Worm (Caenorhabditis elegans) whole organism, mixed stage, embryonic: ENCODE measurements around the gene clec-182.
"Not testable (repeated sequence)": the region's sequence is repeated elsewhere in the genome, so short reads cannot be mapped to it uniquely, and the experiment has no call there.

Source experiments
- M03D4.4 ChIP-seq: sonication (generic microtip); optimal IDR thresholded peaks from 2 replicates; lab custom pipeline; 2017; ENCODE audit warnings: mild to moderate bottlenecking, missing genetic modification characterization, missing compliant biosample characterization
- bed-3 ChIP-seq: fragments of 200-800 bp; sonication (Bioruptor generic); optimal IDR thresholded peaks from 3 replicates; lab custom pipeline; 2018; ENCODE audit warnings: mild to moderate bottlenecking, missing genetic modification characterization, moderate library complexity, missing compliant biosample characterization
- blmp-1 ChIP-seq: fragments of 150-350 bp; optimal IDR thresholded peaks from 2 replicates; lab custom pipeline; 2014; ENCODE audit warnings: missing biosample characterization, missing genetic modification characterization
- ceh-39 ChIP-seq: fragments of 150-350 bp; optimal IDR thresholded peaks from 2 replicates; lab custom pipeline; 2014; ENCODE audit warnings: missing biosample characterization, missing genetic modification characterization
- ceh-43 ChIP-seq: fragments of 200-800 bp; sonication (Bioruptor generic); optimal IDR thresholded peaks from 2 replicates; lab custom pipeline; 2018; ENCODE audit warnings: mild to moderate bottlenecking, missing genetic modification characterization, moderate library complexity, missing compliant biosample characterization
- ceh-83 ChIP-seq: fragments of 200-800 bp; sonication (Bioruptor generic); optimal IDR thresholded peaks from 2 replicates; lab custom pipeline; 2018; ENCODE audit warnings: mild to moderate bottlenecking, missing genetic modification characterization, missing compliant biosample characterization
- ces-1 ChIP-seq: fragments of 150-350 bp; optimal IDR thresholded peaks from 2 replicates; lab custom pipeline; 2014; ENCODE audit warnings: missing biosample characterization, missing genetic modification reagents, missing genetic modification characterization
- cnd-1 ChIP-seq: fragments of 200-800 bp; sonication (Bioruptor generic); optimal IDR thresholded peaks from 2 replicates; lab custom pipeline; 2018; ENCODE audit warnings: mild to moderate bottlenecking, missing genetic modification characterization, missing compliant biosample characterization
- drap-1 ChIP-seq: fragments of 200-800 bp; sonication (Bioruptor generic); optimal IDR thresholded peaks from 3 replicates; lab custom pipeline; 2018; ENCODE audit warnings: mild to moderate bottlenecking, missing genetic modification characterization, missing compliant biosample characterization
- elt-1 ChIP-seq: sonication (generic microtip); optimal IDR thresholded peaks from 2 replicates; lab custom pipeline; 2017; ENCODE audit warnings: missing genetic modification characterization, mild to moderate bottlenecking, missing compliant biosample characterization, antibody characterized with exemption, moderate library complexity, borderline replicate concordance; ENCODE audit not compliant: insufficient read depth
- elt-3 ChIP-seq: fragments of 150-350 bp; optimal IDR thresholded peaks from 2 replicates; lab custom pipeline; 2014; ENCODE audit warnings: missing biosample characterization, missing genetic modification characterization
- ham-2 ChIP-seq: fragments of 200-800 bp; sonication (Bioruptor generic); optimal IDR thresholded peaks from 2 replicates; lab custom pipeline; 2018; ENCODE audit warnings: mild to moderate bottlenecking, missing genetic modification characterization, missing compliant biosample characterization
- hlh-1 ChIP-seq: fragments of 150-350 bp; optimal IDR thresholded peaks from 2 replicates; lab custom pipeline; 2014; ENCODE audit warnings: missing biosample characterization, missing genetic modification reagents, missing genetic modification characterization
- lin-13 ChIP-seq: fragments of 150-350 bp; optimal IDR thresholded peaks from 2 replicates; lab custom pipeline; 2014; ENCODE audit warnings: missing biosample characterization, missing genetic modification characterization
- lin-32 ChIP-seq: fragments of 200-800 bp; sonication (Bioruptor generic); optimal IDR thresholded peaks from 2 replicates; lab custom pipeline; 2018; ENCODE audit warnings: mild to moderate bottlenecking, missing genetic modification characterization, missing compliant biosample characterization
- lsy-2 ChIP-seq: fragments of 150-350 bp; optimal IDR thresholded peaks from 2 replicates; lab custom pipeline; 2014; ENCODE audit warnings: missing biosample characterization, missing genetic modification characterization
- mab-5 ChIP-seq: fragments of 150-350 bp; optimal IDR thresholded peaks from 2 replicates; lab custom pipeline; 2014; ENCODE audit warnings: missing biosample characterization, missing genetic modification characterization
- mep-1 ChIP-seq: fragments of 150-350 bp; optimal IDR thresholded peaks from 2 replicates; lab custom pipeline; 2017; ENCODE audit warnings: missing biosample characterization, missing genetic modification reagents, missing genetic modification characterization, inconsistent platforms
- mls-2 ChIP-seq: sonication (generic microtip); optimal IDR thresholded peaks from 2 replicates; lab custom pipeline; 2016; ENCODE audit warnings: mild to moderate bottlenecking, missing genetic modification characterization, moderate library complexity, missing compliant biosample characterization
- nhr-12 ChIP-seq: fragments of 150-350 bp; optimal IDR thresholded peaks from 2 replicates; lab custom pipeline; 2014; ENCODE audit warnings: missing biosample characterization, missing genetic modification characterization
- nhr-2 ChIP-seq: fragments of 150-350 bp; optimal IDR thresholded peaks from 2 replicates; lab custom pipeline; 2014; ENCODE audit warnings: missing biosample characterization, missing genetic modification characterization
- nhr-237 ChIP-seq: fragments of 150-350 bp; optimal IDR thresholded peaks from 2 replicates; lab custom pipeline; 2014; ENCODE audit warnings: missing biosample characterization, missing genetic modification characterization
- nhr-28 ChIP-seq: fragments of 150-350 bp; optimal IDR thresholded peaks from 2 replicates; lab custom pipeline; 2014; ENCODE audit warnings: missing biosample characterization, missing genetic modification characterization
- nhr-76 ChIP-seq: sonication (generic microtip); optimal IDR thresholded peaks from 2 replicates; lab custom pipeline; 2017; ENCODE audit warnings: missing biosample characterization, missing genetic modification characterization
- pha-4 ChIP-seq: fragments of 150-350 bp; optimal IDR thresholded peaks from 2 replicates; lab custom pipeline; 2018; ENCODE audit warnings: missing biosample characterization, missing genetic modification reagents, missing genetic modification characterization
- sem-2 ChIP-seq: fragments of 200-800 bp; sonication (Bioruptor generic); optimal IDR thresholded peaks from 2 replicates; lab custom pipeline; 2018; ENCODE audit warnings: mild to moderate bottlenecking, missing genetic modification characterization, missing compliant biosample characterization
- sptf-1 ChIP-seq: sonication (generic microtip); optimal IDR thresholded peaks from 2 replicates; lab custom pipeline; 2017; ENCODE audit warnings: mild to moderate bottlenecking, missing genetic modification characterization, moderate library complexity, missing compliant biosample characterization
- tbx-8 ChIP-seq: fragments of 200-800 bp; sonication (Bioruptor generic); optimal IDR thresholded peaks from 2 replicates; lab custom pipeline; 2018; ENCODE audit warnings: mild to moderate bottlenecking, missing genetic modification characterization, moderate library complexity, missing compliant biosample characterization
- unc-39 ChIP-seq: fragments of 150-350 bp; optimal IDR thresholded peaks from 2 replicates; lab custom pipeline; 2014; ENCODE audit warnings: missing biosample characterization, missing genetic modification characterization
- unc-62 ChIP-seq: fragments of 150-350 bp; optimal IDR thresholded peaks from 2 replicates; lab custom pipeline; 2014; ENCODE audit warnings: missing biosample characterization, missing genetic modification reagents, missing genetic modification characterization
- zip-8 ChIP-seq: fragments of 150-350 bp; optimal IDR thresholded peaks from 2 replicates; lab custom pipeline; 2014; ENCODE audit warnings: missing biosample characterization, missing genetic modification characterization
- ztf-11 ChIP-seq: fragments of 150-350 bp; optimal IDR thresholded peaks from 2 replicates; lab custom pipeline; 2014; ENCODE audit warnings: missing biosample characterization, missing genetic modification characterization

clec-182 gene

DNA sequence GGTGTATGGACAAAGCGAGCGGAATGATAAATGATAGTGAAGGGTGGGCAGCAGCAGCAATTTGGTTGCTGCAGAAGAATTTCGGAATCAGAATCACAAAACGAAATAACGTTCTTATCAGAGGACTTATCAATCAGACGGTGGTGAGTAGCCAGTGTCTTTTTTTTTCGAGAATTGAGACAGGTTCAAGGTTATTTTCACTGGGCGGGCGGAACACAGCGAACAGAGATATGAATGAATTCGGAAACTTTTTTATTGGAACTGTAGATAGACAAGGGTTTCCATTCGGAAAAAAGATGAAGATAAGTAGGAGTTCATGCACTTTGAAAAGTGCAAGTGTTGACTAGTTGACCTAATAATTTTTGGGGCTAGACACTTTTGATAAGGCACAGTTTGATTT, 4.9 kb downstream of the clec-182 start:
- TF ChIP-seq nhr-28 (tag; lab: Kevin White, UChicago), result no peak
- no peak for TF ChIP-seq lsy-2
- no peak for TF ChIP-seq mab-5 (tag; lab: Kevin White, UChicago)
- TF ChIP-seq nhr-2, result no peak
- TF ChIP-seq nhr-76, result no peak
- TF ChIP-seq unc-39 (tag; lab: Kevin White, UChicago), result no peak
- TF ChIP-seq cnd-1 (tag; lab: Kevin White, UChicago), result no peak
- TF ChIP-seq zip-8 (tag; lab: Kevin White, UChicago), result no peak
- no peak for TF ChIP-seq lin-13 (tag; lab: Kevin White, UChicago)
- no peak for TF ChIP-seq ceh-39 (tag; lab: Kevin White, UChicago)
- TF ChIP-seq M03D4.4 (tag; lab: Kevin White, UChicago), result no peak
- no peak for TF ChIP-seq hlh-1 (tag; lab: Kevin White, UChicago)
- TF ChIP-seq nhr-12 (tag; lab: Kevin White, UChicago), result no peak
- no peak for TF ChIP-seq sem-2
- no peak for TF ChIP-seq drap-1 (GFP tag; lab: Kevin White, UChicago)
- TF ChIP-seq blmp-1 (tag; lab: Kevin White, UChicago), result no peak
- TF ChIP-seq unc-62 (GFP tag; lab: Kevin White, UChicago), result no peak
- no peak for TF ChIP-seq ceh-83 (GFP tag; lab: Kevin White, UChicago)
- TF ChIP-seq elt-1 (tag; lab: Kevin White, UChicago), result no peak

DNA sequence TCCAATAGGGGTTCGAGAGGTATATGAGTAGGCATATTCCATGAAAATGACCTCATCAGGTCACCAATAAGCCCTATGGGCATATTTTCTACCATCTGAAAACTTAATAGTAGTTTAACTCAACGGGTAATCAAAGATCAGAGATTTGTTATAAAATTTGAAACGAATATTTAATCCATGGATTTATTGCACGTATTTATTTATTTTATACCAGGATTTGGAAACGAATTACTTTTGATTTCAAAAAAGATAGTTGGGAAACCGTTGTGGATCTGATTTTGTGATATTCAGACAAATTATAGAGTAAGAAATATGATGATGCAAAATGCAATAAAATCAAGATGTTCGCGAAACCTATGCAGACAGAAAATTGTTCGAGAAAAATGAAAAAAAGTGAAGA, 5.3 kb downstream of the clec-182 start, which contains the start of gene C33D9.3:
C33D9.3 (minus strand) TSS at position 101 of the 400 bp plus-strand sequence.
- no peak for TF ChIP-seq nhr-76
- no peak for TF ChIP-seq mab-5 (tag; lab: Kevin White, UChicago)
- TF ChIP-seq nhr-28 (tag; lab: Kevin White, UChicago), result no peak
- TF ChIP-seq drap-1 (GFP tag; lab: Kevin White, UChicago), result no peak
- TF ChIP-seq sem-2, result no peak
- TF ChIP-seq tbx-8, result no peak
- TF ChIP-seq, all 35 proteins: peak for 0

ce11 chrIV:8790144-8790543, 8.0 kb downstream of the clec-182 start, which contains the start of gene sru-35:
TSS of gene sru-35 (minus strand) at chrIV:8790244.
- no peak for TF ChIP-seq ceh-43 (GFP tag; lab: Kevin White, UChicago)
- TF ChIP-seq lin-13 (tag; lab: Kevin White, UChicago), result no peak
- no peak for TF ChIP-seq ceh-83 (GFP tag; lab: Kevin White, UChicago)
- no peak for TF ChIP-seq nhr-76
- no peak for TF ChIP-seq nhr-237 (tag; lab: Kevin White, UChicago)
- TF ChIP-seq, all 35 proteins: peak for 0

ce11 chrIV:8788048-8788447, 10.1 kb downstream of the clec-182 start, which contains the start of gene C33D9.10:
TSS of gene C33D9.10 (minus strand) at chrIV:8788148.
- TF ChIP-seq nhr-76; unc-62 (GFP tag; lab: Kevin White, UChicago); ceh-83 (GFP tag; lab: Kevin White, UChicago): not testable (repeated sequence)

ce11 chrIV:8786654-8787053, 11.5 kb downstream of the clec-182 start, which contains the start of gene C33D9.8:
TSS of gene C33D9.8 (minus strand) at chrIV:8786752.
- TF ChIP-seq elt-1 (tag; lab: Kevin White, UChicago) (no peak), hlh-1 (tag; lab: Kevin White, UChicago) (peak; percentile 40), ces-1 (peak; percentile 11), M03D4.4 (tag; lab: Kevin White, UChicago) (no peak)

DNA sequence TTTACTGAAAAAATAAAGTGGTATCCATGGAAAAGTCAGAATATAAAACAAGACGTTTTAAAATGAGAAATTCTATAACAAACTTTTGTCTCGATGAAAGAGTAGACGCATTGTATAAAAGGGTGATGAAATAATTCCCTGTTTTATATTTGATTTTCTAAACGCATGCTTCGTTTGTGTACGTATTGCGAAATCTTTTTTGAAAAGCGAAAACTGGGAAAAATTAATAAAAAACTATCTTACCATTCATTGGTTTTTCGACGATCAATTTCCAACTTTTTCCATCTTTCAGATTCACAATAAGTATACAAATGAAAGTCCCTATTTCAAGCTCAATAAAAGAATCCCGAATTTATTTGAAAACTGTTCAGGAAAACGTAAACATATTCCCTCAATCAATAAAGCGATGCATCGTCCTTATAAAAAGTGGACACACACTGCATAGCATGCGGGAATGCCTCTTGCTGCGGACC, 13.3 kb downstream of the clec-182 start, which contains the start of gene C33D9.13:
C33D9.13 (minus strand) TSS at position 423 of the 473 bp plus-strand sequence.
- no peak for TF ChIP-seq zip-8 (tag; lab: Kevin White, UChicago)
- TF ChIP-seq mls-2 (tag; lab: Kevin White, UChicago), result no peak
- no peak for TF ChIP-seq sem-2
- peak; percentile 29 for TF ChIP-seq ces-1
- no peak for TF ChIP-seq cnd-1 (tag; lab: Kevin White, UChicago)

DNA sequence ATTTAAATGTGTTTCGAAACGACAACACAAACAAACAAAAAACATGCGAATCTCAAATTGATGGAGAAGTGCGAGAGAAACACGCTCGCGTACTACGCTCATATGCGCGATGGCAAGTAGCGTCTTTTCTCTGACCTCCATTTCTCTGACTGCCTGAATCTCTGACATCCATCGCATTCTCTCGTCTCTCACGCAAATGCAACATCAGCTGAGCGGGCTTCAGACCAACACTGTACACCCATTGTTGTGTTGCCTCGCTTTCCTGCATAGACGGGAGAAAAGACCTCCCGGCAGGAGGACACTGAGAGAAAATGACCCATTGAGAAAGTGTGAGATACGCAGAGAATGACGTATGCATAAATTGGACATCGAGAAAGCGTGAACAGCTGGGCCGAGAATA, 16.0 kb downstream of the clec-182 start:
- peak; percentile 26 for TF ChIP-seq nhr-2
- peak; percentile 83 for TF ChIP-seq cnd-1 (tag; lab: Kevin White, UChicago)
- peak; percentile 75 for TF ChIP-seq lin-13 (tag; lab: Kevin White, UChicago)
- TF ChIP-seq ham-2, result peak; percentile 98
- peak; percentile 21 for TF ChIP-seq tbx-8
- TF ChIP-seq nhr-28 (tag; lab: Kevin White, UChicago), result no peak
- no peak for TF ChIP-seq nhr-12 (tag; lab: Kevin White, UChicago)
- peak; percentile 77 for TF ChIP-seq pha-4 (tag; lab: Kevin White, UChicago)
- TF ChIP-seq ceh-39 (tag; lab: Kevin White, UChicago), result no peak
- TF ChIP-seq blmp-1 (tag; lab: Kevin White, UChicago), result no peak
- peak; percentile 78 for TF ChIP-seq sptf-1 (tag; lab: Kevin White, UChicago)
- TF ChIP-seq zip-8 (tag; lab: Kevin White, UChicago), result no peak
- peak; percentile 74 for TF ChIP-seq lin-32
- peak; percentile 84 for TF ChIP-seq mep-1 (tag; lab: Kevin White, UChicago)
- peak; percentile 74 for TF ChIP-seq mls-2 (tag; lab: Kevin White, UChicago)
- no peak for TF ChIP-seq sem-2
- peak; percentile 93 for TF ChIP-seq hlh-1 (tag; lab: Kevin White, UChicago)
- no peak for TF ChIP-seq nhr-76
- TF ChIP-seq ceh-43 (GFP tag; lab: Kevin White, UChicago), result peak; percentile 31
- peak; percentile 69 for TF ChIP-seq lsy-2
- TF ChIP-seq unc-62 (GFP tag; lab: Kevin White, UChicago), result peak; percentile 84
- no peak for TF ChIP-seq unc-39 (tag; lab: Kevin White, UChicago)
- TF ChIP-seq ztf-11, result peak; percentile 74
- peak; percentile 56 for TF ChIP-seq nhr-237 (tag; lab: Kevin White, UChicago)
- TF ChIP-seq mab-5 (tag; lab: Kevin White, UChicago), result no peak
- TF ChIP-seq M03D4.4 (tag; lab: Kevin White, UChicago), result peak; percentile 54
- peak; percentile 14 for TF ChIP-seq bed-3 (GFP tag; lab: Kevin White, UChicago)
- peak; percentile 5 for TF ChIP-seq elt-3 (tag; lab: Kevin White, UChicago)
